Fruit fly (Drosophila melanogaster) whole organism, wandering third instar larva: Measurements from ENCODE around the gene nbs.

Experiments
- HLH106 ChIP-seq: fragments of 200-800 bp; optimal IDR thresholded peaks from 3 replicates; lab custom pipeline; 2019; ENCODE audit warnings: missing biosample characterization, mild to moderate bottlenecking, missing genetic modification characterization, moderate library complexity
- Mio ChIP-seq: sonication (Bioruptor generic); optimal IDR thresholded peaks from 2 replicates; lab custom pipeline; 2016; ENCODE audit warnings: missing biosample characterization, missing genetic modification characterization
- Myc ChIP-seq: fragments of >200 bp; optimal IDR thresholded peaks from 2 replicates; lab custom pipeline; 2017
- OdsH ChIP-seq: fragments of 200-800 bp; sonication (Bioruptor generic); optimal IDR thresholded peaks from 2 replicates; lab custom pipeline; 2016; ENCODE audit warnings: missing biosample characterization, mild to moderate bottlenecking, missing genetic modification characterization
- Rel ChIP-seq, 2 experiments: fragments of 200-800 bp; sonication (Bioruptor generic) in 1 of 2; optimal IDR thresholded peaks; 2 replicates in 1 of 2; 3 replicates in 1 of 2; lab custom pipeline; 2016 to 2019; ENCODE audit warnings: mild to moderate bottlenecking in 2 of 2, missing biosample characterization in 2 of 2, missing genetic modification characterization in 2 of 2, moderate library complexity in 1 of 2
- brk ChIP-seq: fragments of 200-800 bp; sonication (Bioruptor generic); optimal IDR thresholded peaks from 2 replicates; lab custom pipeline; 2016; ENCODE audit warnings: missing biosample characterization, mild to moderate bottlenecking, missing genetic modification characterization
- dl ChIP-seq, 2 experiments: fragments of 175-275, 200-275 bp in 1 of 2; fragments of 200-275 bp in 1 of 2; sonication (Bioruptor generic); optimal IDR thresholded peaks; lab custom pipeline; 2018; ENCODE audit warnings: mild to moderate bottlenecking in 2 of 2, missing biosample characterization in 2 of 2, missing genetic modification characterization in 2 of 2, moderate library complexity in 2 of 2; ENCODE audit not compliant: partially characterized antibody in 2 of 2, insufficient read depth in 1 of 2
- dmrt93B ChIP-seq: fragments of 200-800 bp; sonication (Bioruptor generic); optimal IDR thresholded peaks from 2 replicates; lab custom pipeline; 2018; ENCODE audit warnings: missing biosample characterization, mild to moderate bottlenecking, missing genetic modification characterization
- psq ChIP-seq: fragments of 200-800 bp; sonication (Bioruptor generic); optimal IDR thresholded peaks from 3 replicates; lab custom pipeline; 2017; ENCODE audit warnings: missing biosample characterization, mild to moderate bottlenecking, missing genetic modification characterization, moderate library complexity
- sv ChIP-seq: fragments of 200-800 bp; sonication (Bioruptor generic); optimal IDR thresholded peaks from 3 replicates; lab custom pipeline; 2016; ENCODE audit warnings: missing biosample characterization, missing genetic modification characterization
- woc ChIP-seq: sonication (Bioruptor generic); optimal IDR thresholded peaks from 2 replicates; lab custom pipeline; 2016; ENCODE audit warnings: missing biosample characterization, mild to moderate bottlenecking, missing genetic modification characterization

- TF ChIP-seq dl (GFP tag; optimal IDR thresholded peaks at IDR 0.05; lab: Kevin White, UChicago; ENCODE audit: insufficient read depth in 1 of 2, partially characterized antibody in 2 of 2) (no peak), HLH106 (tag; lab: Kevin White, UChicago) (no peak), OdsH (GFP tag; lab: Kevin White, UChicago) (no peak), sv (GFP tag; lab: Kevin White, UChicago) (no peak), psq (no peak), Myc (no peak), Mio (GFP tag; lab: Kevin White, UChicago) (no peak), woc (GFP tag; lab: Kevin White, UChicago) (no peak), brk (GFP tag; lab: Kevin White, UChicago) (no peak), Rel (GFP tag; optimal IDR thresholded peaks at IDR 0.05; lab: Kevin White, UChicago) (no peak), Rel (tag; optimal IDR thresholded peaks at IDR 0.05; lab: Kevin White, UChicago) (no peak), dmrt93B (GFP tag; lab: Kevin White, UChicago) (no peak)
Observed at dm6 chr3L:9694867-9695236, 28.1 kb downstream of the nbs start.
